Fruit fly (Drosophila melanogaster): ENCODE results near the gene mbf1.

mbf1 gene

dm6 chr3L:16594922-16595518 is 20.8 kb downstream of the mbf1 start, which contains the start of the genes spd-2 and Apl (continued):
- TF ChIP-seq CG34224 (GFP tag; IDR thresholded peaks at IDR 0.05; ENCODE audit: partially characterized antibody), result peak; percentile 56; the same call in 1 of the 3 replicates
- TF ChIP-seq slou (GFP tag; optimal IDR thresholded peaks at IDR 0.05), result no peak
- TF ChIP-seq CG6683 (GFP tag; optimal IDR thresholded peaks at IDR 0.05), result no peak
- no peak for TF ChIP-seq CG14965 (GFP tag; optimal IDR thresholded peaks at IDR 0.05; ENCODE audit: borderline replicate concordance)
- no peak for TF ChIP-seq Jarid2 (GFP tag; optimal IDR thresholded peaks at IDR 0.05)
- TF ChIP-seq CG9437 (GFP tag; optimal IDR thresholded peaks at IDR 0.05), result peak; percentile 81
- no peak for TF ChIP-seq ato (GFP tag; IDR thresholded peaks at IDR 0.05; ENCODE audit: partially characterized antibody)
- TF ChIP-seq zen (tag; optimal IDR thresholded peaks at IDR 0.05), result no peak
- TF ChIP-seq CG1602 (GFP tag; optimal IDR thresholded peaks at IDR 0.05), result no peak
- TF ChIP-seq bigmax (GFP tag; optimal IDR thresholded peaks at IDR 0.05), result no peak
- no peak for TF ChIP-seq grau (tag; optimal IDR thresholded peaks at IDR 0.05)
- no peak for TF ChIP-seq gem (tag; optimal IDR thresholded peaks at IDR 0.05)
- peak; percentile 27 for TF ChIP-seq stwl (tag; optimal IDR thresholded peaks at IDR 0.05)
- 0 out of 3 replicates have a peak, but pooled peaks have one; percentile 39 for TF ChIP-seq Doc3 (GFP tag; IDR thresholded peaks at IDR 0.05; ENCODE audit: partially characterized antibody)
- peak; percentile 59 for TF ChIP-seq knrl (GFP tag; IDR thresholded peaks at IDR 0.05; ENCODE audit: partially characterized antibody)
- peak; percentile 82 for TF ChIP-seq Dp (GFP tag; optimal IDR thresholded peaks at IDR 0.05)
- TF ChIP-seq CG33557 (GFP tag; optimal IDR thresholded peaks at IDR 0.05), result no peak
- TF ChIP-seq Hr78 (GFP tag; optimal IDR thresholded peaks at IDR 0.05), result no peak
- peak; percentile 19; the same call in 1 of the 2 replicates for TF ChIP-seq inv (GFP tag; IDR thresholded peaks at IDR 0.05; ENCODE audit: partially characterized antibody)
- TF ChIP-seq NC2β (GFP tag; optimal IDR thresholded peaks at IDR 0.05), result no peak
- no peak for TF ChIP-seq CG3838 (GFP tag; optimal IDR thresholded peaks at IDR 0.05)
- TF ChIP-seq CG4730 (GFP tag; IDR thresholded peaks at IDR 0.05), result no peak
- no peak for TF ChIP-seq CG11560 (tag; IDR thresholded peaks at IDR 0.05)
- peak; percentile 82; the same call in 1 of the 4 replicates for TF ChIP-seq chinmo (GFP tag; IDR thresholded peaks at IDR 0.05; ENCODE audit: partially characterized antibody)
- TF ChIP-seq nmo (GFP tag; optimal IDR thresholded peaks at IDR 0.05), result peak; percentile 27
- TF ChIP-seq gfzf (GFP tag; optimal IDR thresholded peaks at IDR 0.05), result no peak
- TF ChIP-seq Oaz (GFP tag; IDR thresholded peaks at IDR 0.05), result no peak

- TF ChIP-seq Nf-YB (GFP tag; optimal IDR thresholded peaks at IDR 0.05) (no peak), CG2712 (tag; optimal IDR thresholded peaks at IDR 0.05) (peak; percentile 47), Med (GFP tag) (peak; percentile 24), CG8388 (GFP tag; optimal IDR thresholded peaks at IDR 0.05) (peak; percentile 14), Abd-B (GFP tag; optimal IDR thresholded peaks at IDR 0.05) (peak; percentile 27), CG1024 (GFP tag; IDR thresholded peaks at IDR 0.05) (no peak), tin (GFP tag; optimal IDR thresholded peaks at IDR 0.05) (peak; percentile 8), trh (GFP tag; optimal IDR thresholded peaks at IDR 0.05) (no peak), CG3995 (GFP tag; optimal IDR thresholded peaks at IDR 0.05) (peak; percentile 91), CG6791 (GFP tag; IDR thresholded peaks at IDR 0.05; ENCODE audit: partially characterized antibody) (no peak), CG5180 (GFP tag; optimal IDR thresholded peaks at IDR 0.05) (no peak), CG18764 (GFP tag; optimal IDR thresholded peaks at IDR 0.05) (peak; percentile 44), ind (GFP tag; optimal IDR thresholded peaks at IDR 0.05) (peak; percentile 4), Nf-YC (tag; optimal IDR thresholded peaks at IDR 0.05) (peak; percentile 40), CG10147 (GFP tag; optimal IDR thresholded peaks at IDR 0.05) (peak; percentile 43), HLH54F (GFP tag; optimal IDR thresholded peaks at IDR 0.05) (no peak), az2 (GFP tag; optimal IDR thresholded peaks at IDR 0.05) (peak; percentile 2), CG8944 (GFP tag; optimal IDR thresholded peaks at IDR 0.05) (no peak), CG13123 (GFP tag; optimal IDR thresholded peaks at IDR 0.05) (no peak), esg (GFP tag; conservative IDR thresholded peaks at IDR 0.05) (no peak), lola (GFP tag; optimal IDR thresholded peaks at IDR 0.05) (peak in 1 of 3 experiments; percentile 45), CG14014 (GFP tag; IDR thresholded peaks at IDR 0.05) (no peak)
Observed at dm6 chr3L:16602736-16603144, 28.5 kb downstream of the mbf1 start, which contains the start of gene Arts. Gene Arts, plus strand, starts transcription at chr3L:16602851.

Data from whole organism, embryonic.